Fruit fly (Drosophila melanogaster): ENCODE measurements around the gene Nup35.

Gene Nup35

dm6 chrX:18635118-18635552 is 12.8 kb upstream of the Nup35 start (continued):
- TF ChIP-seq CG16779 (GFP tag; IDR thresholded peaks at IDR 0.05) (no peak), CG11093 (GFP tag; IDR thresholded peaks at IDR 0.05) (no peak), Hr51 (GFP tag; optimal IDR thresholded peaks at IDR 0.05) (peak in 1 of 2 experiments; percentile 20), Rx (GFP tag; IDR thresholded peaks at IDR 0.05) (no peak), bcd (GFP tag; optimal IDR thresholded peaks at IDR 0.05) (no peak), ro (GFP tag; IDR thresholded peaks at IDR 0.05) (no peak), chinmo (GFP tag; IDR thresholded peaks at IDR 0.05; ENCODE audit: partially characterized antibody) (peak; percentile 5; the same call in 1 of the 4 replicates), CG15696 (tag; optimal IDR thresholded peaks at IDR 0.05) (peak; percentile 38), tup (GFP tag; optimal IDR thresholded peaks at IDR 0.05) (no peak), pnt (GFP tag; optimal IDR thresholded peaks at IDR 0.05) (peak; percentile 29), Ssrp (tag; optimal IDR thresholded peaks at IDR 0.05) (no peak), scrt (GFP tag; optimal IDR thresholded peaks at IDR 0.05) (no peak), CG2202 (tag; optimal IDR thresholded peaks at IDR 0.05) (no peak), Sox102F (GFP tag; optimal IDR thresholded peaks at IDR 0.05) (peak; percentile 39), CG16863 (GFP tag; optimal IDR thresholded peaks at IDR 0.05) (no peak), Camta (GFP tag; optimal IDR thresholded peaks at IDR 0.05) (peak; percentile 30), Doc2 (GFP tag; IDR thresholded peaks at IDR 0.05) (no peak), Jarid2 (GFP tag; optimal IDR thresholded peaks at IDR 0.05) (no peak), jigr1 (GFP tag; IDR thresholded peaks at IDR 0.05) (no peak), CG4360 (GFP tag; IDR thresholded peaks at IDR 0.05) (no peak), CG10267 (tag; optimal IDR thresholded peaks at IDR 0.05) (peak; percentile 8), NC2α (GFP tag; optimal IDR thresholded peaks at IDR 0.05) (peak; percentile 23), ara (GFP tag; IDR thresholded peaks at IDR 0.05) (no peak), br (optimal IDR thresholded peaks at IDR 0.05) (no peak), Ets65A (GFP tag) (peak; percentile 50), crc (GFP tag; optimal IDR thresholded peaks at IDR 0.05) (no peak), CG6689 (GFP tag; IDR thresholded peaks at IDR 0.05) (no peak), CG14965 (GFP tag; optimal IDR thresholded peaks at IDR 0.05; ENCODE audit: borderline replicate concordance) (no peak), Oaz (GFP tag; IDR thresholded peaks at IDR 0.05) (no peak), dimm (GFP tag; IDR thresholded peaks at IDR 0.05) (no peak), HLH54F (GFP tag; optimal IDR thresholded peaks at IDR 0.05) (peak; percentile 14), corto (GFP tag; optimal IDR thresholded peaks at IDR 0.05) (no peak), bowl (GFP tag; IDR thresholded peaks at IDR 0.05) (no peak), CG10543 (GFP tag; optimal IDR thresholded peaks at IDR 0.05) (no peak), tio (GFP tag; optimal IDR thresholded peaks at IDR 0.05) (no peak), ash1 (GFP tag; optimal IDR thresholded peaks at IDR 0.05) (no peak), CG13296 (GFP tag; optimal IDR thresholded peaks at IDR 0.05) (no peak), kah (GFP tag; optimal IDR thresholded peaks at IDR 0.05) (no peak), CG8478 (optimal IDR thresholded peaks at IDR 0.05) (no peak), Lhr (GFP tag; optimal IDR thresholded peaks at IDR 0.05) (peak; percentile 61), CTCF (GFP tag; optimal IDR thresholded peaks at IDR 0.05) (peak; percentile 98), Optix (GFP tag; IDR thresholded peaks at IDR 0.05) (no peak), grn (GFP tag; optimal IDR thresholded peaks at IDR 0.05) (no peak), CG14441 (GFP tag; IDR thresholded peaks at IDR 0.05) (no peak), sisA (GFP tag; IDR thresholded peaks at IDR 0.05) (no peak), Ravus (GFP tag; IDR thresholded peaks at IDR 0.05) (no peak), CG10209 (GFP tag; optimal IDR thresholded peaks at IDR 0.05) (peak; percentile 44), CG1647 (GFP tag; optimal IDR thresholded peaks at IDR 0.05) (no peak), Hey (tag; optimal IDR thresholded peaks at IDR 0.05) (no peak), CG9876 (GFP tag; optimal IDR thresholded peaks at IDR 0.05) (peak; percentile 21), Xbp1 (GFP tag; optimal IDR thresholded peaks at IDR 0.05) (peak; percentile 68), CG15514 (GFP tag; optimal IDR thresholded peaks at IDR 0.05) (peak; percentile 49), pfk (GFP tag; optimal IDR thresholded peaks at IDR 0.05) (no peak)

All from whole organism, embryonic.